Worm (Caenorhabditis elegans): ENCODE data around the gene mrpl-21.

DNA sequence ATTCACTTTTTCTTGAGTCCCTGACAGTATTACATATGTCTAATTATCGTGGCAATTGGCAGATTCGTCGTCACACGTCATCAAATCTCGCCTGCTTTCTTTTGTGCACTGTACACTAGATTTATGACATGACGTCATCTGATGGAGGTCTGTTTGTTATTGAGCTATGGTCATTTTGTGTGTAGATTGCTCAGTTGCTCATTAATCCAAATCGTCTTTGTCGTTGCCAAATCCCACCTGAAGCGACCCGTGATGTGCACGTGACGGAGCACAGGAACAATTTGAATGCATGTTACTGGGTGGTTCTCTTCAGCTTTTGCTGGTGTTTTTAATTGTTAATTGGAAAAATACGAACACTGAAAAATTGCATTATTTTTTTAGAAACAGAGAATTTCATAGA is 29.5 kb upstream of the mrpl-21 start:
- TF ChIP-seq him-1 (tag; optimal IDR thresholded peaks at IDR 0.05) (no peak), W03F9.2 (tag; optimal IDR thresholded peaks at IDR 0.05) (no peak)

Data from whole organism, L4/young adult.